Fruit fly (Drosophila melanogaster) whole organism, wandering third instar larva: ENCODE results near the gene Dpp10.

Experiments
- CG32264 ChIP-seq: fragments of 200-800 bp; sonication (Bioruptor generic); optimal IDR thresholded peaks from 2 replicates; lab custom pipeline; 2016; ENCODE audit warnings: missing biosample characterization, missing genetic modification characterization
- CG9705 ChIP-seq: fragments of 200-800 bp; sonication (Bioruptor generic); optimal IDR thresholded peaks from 2 replicates; lab custom pipeline; 2018; ENCODE audit warnings: missing biosample characterization, mild to moderate bottlenecking, missing genetic modification characterization
- CrebA ChIP-seq: fragments of 200-800 bp; sonication (Bioruptor generic); optimal IDR thresholded peaks from 2 replicates; lab custom pipeline; 2016; ENCODE audit warnings: missing biosample characterization, mild to moderate bottlenecking, missing genetic modification characterization, borderline replicate concordance
- Dif ChIP-seq: fragments of 200-275, 200-300 bp; sonication (Bioruptor generic); optimal IDR thresholded peaks from 2 replicates; lab custom pipeline; 2018; ENCODE audit warnings: missing biosample characterization, missing genetic modification characterization; ENCODE audit not compliant: partially characterized antibody
- GATAd ChIP-seq: sonication (Bioruptor generic); optimal IDR thresholded peaks from 2 replicates; lab custom pipeline; 2016; ENCODE audit warnings: missing biosample characterization, missing genetic modification characterization
- HLH106 ChIP-seq: fragments of 200-800 bp; optimal IDR thresholded peaks from 3 replicates; lab custom pipeline; 2019; ENCODE audit warnings: missing biosample characterization, mild to moderate bottlenecking, missing genetic modification characterization, moderate library complexity
- Hnf4 ChIP-seq: fragments of 200-800 bp; sonication (Bioruptor generic); optimal IDR thresholded peaks from 2 replicates; lab custom pipeline; 2016; ENCODE audit warnings: missing biosample characterization, mild to moderate bottlenecking, missing genetic modification characterization
- Hr78 ChIP-seq: fragments of >200 bp; optimal IDR thresholded peaks from 2 replicates; lab custom pipeline; 2017; ENCODE audit warnings: missing biosample characterization, missing genetic modification characterization
- Hr83 ChIP-seq: fragments of 200-300 bp; sonication (Bioruptor generic); optimal IDR thresholded peaks from 2 replicates; lab custom pipeline; 2016; ENCODE audit warnings: missing biosample characterization, mild to moderate bottlenecking, missing genetic modification characterization, moderate library complexity; ENCODE audit not compliant: poor library complexity, severe bottlenecking
- Mio ChIP-seq: sonication (Bioruptor generic); optimal IDR thresholded peaks from 2 replicates; lab custom pipeline; 2016; ENCODE audit warnings: missing biosample characterization, missing genetic modification characterization
- Myc ChIP-seq: fragments of >200 bp; optimal IDR thresholded peaks from 2 replicates; lab custom pipeline; 2017
- OdsH ChIP-seq: fragments of 200-800 bp; sonication (Bioruptor generic); optimal IDR thresholded peaks from 2 replicates; lab custom pipeline; 2016; ENCODE audit warnings: missing biosample characterization, mild to moderate bottlenecking, missing genetic modification characterization
- Rel ChIP-seq, 2 experiments: fragments of 200-800 bp; sonication (Bioruptor generic) in 1 of 2; optimal IDR thresholded peaks; 2 replicates in 1 of 2; 3 replicates in 1 of 2; lab custom pipeline; 2016 to 2019; ENCODE audit warnings: mild to moderate bottlenecking in 2 of 2, missing biosample characterization in 2 of 2, missing genetic modification characterization in 2 of 2, moderate library complexity in 1 of 2
- Sp1 ChIP-seq: fragments of 200-800 bp; sonication (Bioruptor generic); optimal IDR thresholded peaks from 3 replicates; lab custom pipeline; 2019; ENCODE audit warnings: missing biosample characterization, mild to moderate bottlenecking, missing genetic modification characterization, moderate library complexity
- Vsx2 ChIP-seq: fragments of 200-300, 225-300 bp; sonication (Bioruptor generic); optimal IDR thresholded peaks from 2 replicates; lab custom pipeline; 2018; ENCODE audit warnings: missing biosample characterization, missing genetic modification characterization; ENCODE audit not compliant: partially characterized antibody
- br ChIP-seq: fragments of 200-800 bp; sonication (Bioruptor generic); optimal IDR thresholded peaks from 2 replicates; lab custom pipeline; 2016; ENCODE audit warnings: missing biosample characterization, missing genetic modification characterization
- brk ChIP-seq: fragments of 200-800 bp; sonication (Bioruptor generic); optimal IDR thresholded peaks from 2 replicates; lab custom pipeline; 2016; ENCODE audit warnings: missing biosample characterization, mild to moderate bottlenecking, missing genetic modification characterization
- dl ChIP-seq, 2 experiments: fragments of 175-275, 200-275 bp in 1 of 2; fragments of 200-275 bp in 1 of 2; sonication (Bioruptor generic); optimal IDR thresholded peaks; lab custom pipeline; 2018; ENCODE audit warnings: mild to moderate bottlenecking in 2 of 2, missing biosample characterization in 2 of 2, missing genetic modification characterization in 2 of 2, moderate library complexity in 2 of 2; ENCODE audit not compliant: partially characterized antibody in 2 of 2, insufficient read depth in 1 of 2
- dmrt93B ChIP-seq: fragments of 200-800 bp; sonication (Bioruptor generic); optimal IDR thresholded peaks from 2 replicates; lab custom pipeline; 2018; ENCODE audit warnings: missing biosample characterization, mild to moderate bottlenecking, missing genetic modification characterization
- ey ChIP-seq: fragments of 200-800 bp; sonication (Bioruptor generic); optimal IDR thresholded peaks from 2 replicates; lab custom pipeline; 2016; ENCODE audit warnings: missing biosample characterization, missing genetic modification characterization
- foxo ChIP-seq, 2 experiments: fragments of 200-800 bp; sonication (Bioruptor generic); optimal IDR thresholded peaks; 2 replicates in 1 of 2; 3 replicates in 1 of 2; lab custom pipeline; 2016 to 2017; ENCODE audit warnings: missing biosample characterization in 2 of 2, missing genetic modification characterization in 2 of 2
- fru ChIP-seq: fragments of 200-800 bp; sonication (Bioruptor generic); optimal IDR thresholded peaks from 3 replicates; lab custom pipeline; 2016; ENCODE audit warnings: missing biosample characterization, mild to moderate bottlenecking, missing genetic modification characterization
- h ChIP-seq: fragments of 200-800 bp; sonication (Bioruptor generic); optimal IDR thresholded peaks from 3 replicates; lab custom pipeline; 2016; ENCODE audit warnings: missing biosample characterization, mild to moderate bottlenecking, missing genetic modification characterization
- jim ChIP-seq: fragments of 175-275, 200-325 bp; sonication (Bioruptor generic); optimal IDR thresholded peaks from 2 replicates; lab custom pipeline; 2016; ENCODE audit warnings: missing biosample characterization, mild to moderate bottlenecking, missing genetic modification characterization
- lola ChIP-seq: fragments of >200 bp; optimal IDR thresholded peaks from 2 replicates; lab custom pipeline; 2017; ENCODE audit warnings: missing biosample characterization, missing genetic modification characterization
- pan ChIP-seq: fragments of >200 bp; optimal IDR thresholded peaks from 2 replicates; lab custom pipeline; 2017
- rgr ChIP-seq: fragments of 200-800 bp; sonication (Bioruptor generic); optimal IDR thresholded peaks from 3 replicates; lab custom pipeline; 2016; ENCODE audit warnings: missing biosample characterization, mild to moderate bottlenecking, missing genetic modification characterization
- sage ChIP-seq: fragments of 200-800 bp; sonication (Bioruptor generic); optimal IDR thresholded peaks from 2 replicates; lab custom pipeline; 2016; ENCODE audit warnings: missing biosample characterization, mild to moderate bottlenecking, missing genetic modification characterization
- sv ChIP-seq: fragments of 200-800 bp; sonication (Bioruptor generic); optimal IDR thresholded peaks from 3 replicates; lab custom pipeline; 2016; ENCODE audit warnings: missing biosample characterization, missing genetic modification characterization
- usp ChIP-seq: fragments of >200 bp; optimal IDR thresholded peaks from 2 replicates; lab custom pipeline; 2017; ENCODE audit warnings: missing biosample characterization, missing genetic modification characterization
- woc ChIP-seq: sonication (Bioruptor generic); optimal IDR thresholded peaks from 2 replicates; lab custom pipeline; 2016; ENCODE audit warnings: missing biosample characterization, mild to moderate bottlenecking, missing genetic modification characterization

The Dpp10 gene

DNA sequence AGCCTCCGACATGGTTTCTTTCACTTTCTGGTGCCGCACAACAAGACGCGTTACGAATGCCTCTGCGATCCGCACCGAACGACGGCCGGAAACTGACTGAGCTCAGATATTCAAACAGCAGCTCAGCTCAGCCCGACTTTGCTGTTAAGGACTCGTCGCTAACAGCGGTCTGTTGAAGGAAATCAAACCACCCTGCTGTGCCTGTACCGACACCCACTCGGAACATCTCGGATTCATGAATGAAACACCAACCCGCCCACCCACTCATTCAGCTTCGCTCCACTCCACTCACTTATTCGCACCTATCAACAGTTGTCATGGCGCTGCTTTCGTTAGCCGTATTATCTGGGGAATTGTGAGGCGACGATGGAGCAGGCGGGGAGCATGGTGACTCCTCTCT lies 31.4 kb upstream of the Dpp10 start, which contains the start of gene Oatp26F:
Gene Oatp26F, minus strand, starts transcription at position 101 of the 400 bp plus-strand sequence.
- TF ChIP-seq fru (GFP tag; lab: Kevin White, UChicago) = no peak
- TF ChIP-seq jim = no peak
- TF ChIP-seq pan (lab: Kevin White, UChicago) = no peak
- TF ChIP-seq OdsH (GFP tag; lab: Kevin White, UChicago) = no peak
- no peak for TF ChIP-seq Hnf4
- TF ChIP-seq ey (GFP tag; lab: Kevin White, UChicago) = no peak
- TF ChIP-seq sv (GFP tag; lab: Kevin White, UChicago) = no peak
- no peak for TF ChIP-seq HLH106 (tag; lab: Kevin White, UChicago)
- no peak for TF ChIP-seq Mio
- no peak for TF ChIP-seq sage (GFP tag; lab: Kevin White, UChicago)
- TF ChIP-seq CrebA (GFP tag; lab: Kevin White, UChicago) = no peak
- no peak for TF ChIP-seq br (GFP tag; lab: Kevin White, UChicago)
- TF ChIP-seq Dif = no peak
- TF ChIP-seq usp (GFP tag; lab: Kevin White, UChicago) = no peak
- TF ChIP-seq dl (GFP tag; optimal IDR thresholded peaks at IDR 0.05; lab: Kevin White, UChicago; ENCODE audit: insufficient read depth in 1 of 2, partially characterized antibody in 2 of 2) = no peak
- no peak for TF ChIP-seq brk (GFP tag; lab: Kevin White, UChicago)

- TF ChIP-seq pan (lab: Kevin White, UChicago) (no peak), CG9705 (GFP tag; lab: Kevin White, UChicago) (no peak), lola (GFP tag; lab: Kevin White, UChicago) (no peak), rgr (GFP tag; lab: Kevin White, UChicago) (no peak), Myc (lab: Kevin White, UChicago) (peak; percentile 55), h (GFP tag; lab: Kevin White, UChicago) (no peak), GATAd (GFP tag; lab: Kevin White, UChicago) (no peak), woc (GFP tag; lab: Kevin White, UChicago) (no peak), Hr83 (GFP tag; lab: Kevin White, UChicago) (no peak)
These were observed 21.8 kb upstream of the Dpp10 start, which contains the start of gene CG34345 for dm6 chr2L:6622642-6623162. Gene CG34345, plus strand, starts transcription at chr2L:6623112.

- no peak for TF ChIP-seq Dif
- TF ChIP-seq ey (GFP tag; lab: Kevin White, UChicago) = no peak
- TF ChIP-seq Vsx2 = no peak
These were observed 21.2 kb upstream of the Dpp10 start for dm6 chr2L:6622031-6622430.

DNA sequence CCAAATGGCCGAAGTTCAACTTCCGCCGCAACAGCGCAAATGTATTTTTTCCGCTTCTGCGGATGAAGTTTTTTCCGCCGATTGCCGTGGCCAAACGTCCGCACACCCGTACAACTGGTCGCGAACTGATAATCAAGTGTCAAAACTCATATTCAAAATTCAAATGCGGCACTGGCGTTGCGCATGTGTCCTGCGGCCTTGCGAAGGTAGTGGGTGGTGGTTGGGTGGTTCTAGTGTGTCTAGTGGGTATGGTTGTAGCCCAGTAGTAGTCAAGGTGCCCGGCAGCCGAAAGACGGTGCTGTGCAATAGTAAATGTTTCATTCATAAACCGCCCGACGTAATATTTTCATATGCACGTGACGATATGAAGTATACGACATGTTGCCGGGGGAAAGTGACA lies 20.7 kb upstream of the Dpp10 start, which contains the start of gene DIP-iota:
Gene DIP-iota, minus strand, starts transcription at position 101 of the 400 bp plus-strand sequence.
- no peak for TF ChIP-seq woc (GFP tag; lab: Kevin White, UChicago)
- TF ChIP-seq lola (GFP tag; lab: Kevin White, UChicago) = no peak
- TF ChIP-seq dmrt93B (GFP tag; lab: Kevin White, UChicago) = no peak
- TF ChIP-seq usp (GFP tag; lab: Kevin White, UChicago) = no peak
- no peak for TF ChIP-seq sage (GFP tag; lab: Kevin White, UChicago)
- no peak for TF ChIP-seq foxo (GFP tag; optimal IDR thresholded peaks at IDR 0.05; lab: Kevin White, UChicago)
- TF ChIP-seq Hr78 (GFP tag; lab: Kevin White, UChicago) = no peak
- no peak for TF ChIP-seq Mio
- TF ChIP-seq Sp1 (GFP tag; lab: Kevin White, UChicago) = no peak
- TF ChIP-seq ey (GFP tag; lab: Kevin White, UChicago) = no peak
- TF ChIP-seq HLH106 (tag; lab: Kevin White, UChicago) = no peak
- no peak for TF ChIP-seq CG32264
- TF ChIP-seq Myc (lab: Kevin White, UChicago) = no peak

DNA sequence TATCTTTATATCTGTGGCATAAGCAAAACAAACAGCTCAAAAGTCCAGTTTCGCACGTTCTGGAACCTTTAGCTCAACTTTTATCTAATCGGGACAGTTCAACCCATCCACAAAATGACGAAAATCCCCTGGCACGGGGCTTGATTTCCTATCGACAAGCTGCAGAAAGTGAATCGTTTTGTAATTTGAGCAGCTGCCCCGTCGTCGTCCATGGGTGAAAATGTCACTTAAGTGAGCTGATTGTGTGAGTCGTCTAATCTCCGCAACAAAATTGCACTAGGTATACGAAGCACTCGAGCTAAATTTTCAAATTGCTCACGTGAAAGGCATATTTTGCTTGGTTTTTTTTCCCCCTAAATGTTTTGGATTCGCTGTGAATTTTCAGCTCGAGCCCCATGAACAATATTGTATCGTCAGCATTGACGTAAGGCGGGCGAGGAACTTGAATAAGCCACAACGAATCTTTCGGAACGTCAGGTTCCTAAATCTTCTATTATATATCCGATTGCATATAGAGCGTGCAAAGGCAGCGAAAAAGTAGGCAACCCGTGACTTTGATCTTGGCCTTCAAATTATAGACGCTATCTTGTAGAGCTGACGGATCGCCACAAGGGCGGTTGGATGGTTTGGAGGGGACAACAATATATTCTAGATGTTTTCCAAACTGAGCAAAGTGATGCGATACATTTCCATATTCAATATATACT lies 13.5 kb upstream of the Dpp10 start:
- no peak for TF ChIP-seq Rel (GFP tag; optimal IDR thresholded peaks at IDR 0.05; lab: Kevin White, UChicago)
- peak; percentile 82 for TF ChIP-seq Rel (tag; optimal IDR thresholded peaks at IDR 0.05; lab: Kevin White, UChicago)
- TF ChIP-seq woc (GFP tag; lab: Kevin White, UChicago) = no peak
- TF ChIP-seq h (GFP tag; lab: Kevin White, UChicago) = peak; percentile 2
- TF ChIP-seq br (GFP tag; lab: Kevin White, UChicago) = no peak
- no peak for TF ChIP-seq dmrt93B (GFP tag; lab: Kevin White, UChicago)
